Fruit fly (Drosophila melanogaster): ENCODE data around the gene CG17896.

CG17896 gene

DNA sequence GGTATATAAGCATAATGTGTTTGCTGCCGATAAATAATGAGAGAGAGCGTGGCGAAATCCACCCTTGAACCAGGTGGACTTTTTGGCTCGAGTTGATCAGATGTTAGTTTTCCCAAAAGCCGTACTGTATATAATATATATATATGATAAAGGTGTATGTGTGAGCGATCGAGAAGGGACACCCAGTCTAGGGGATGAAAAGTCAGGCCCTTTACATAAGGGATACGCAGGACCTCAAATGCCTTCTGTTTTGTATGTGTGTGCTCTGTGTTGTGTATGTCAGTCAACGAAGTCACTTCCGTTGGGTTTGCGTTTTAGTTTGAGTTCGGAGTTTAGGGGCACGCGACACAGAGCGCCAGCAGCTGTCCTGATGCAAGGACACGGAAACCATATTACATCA, 32.8 kb downstream of the CG17896 start, which contains the start of gene ase (continued):
- TF ChIP-seq E2f2 (GFP tag; IDR thresholded peaks at IDR 0.05) (no peak), cg (GFP tag; optimal IDR thresholded peaks at IDR 0.05) (peak; percentile 32), lbe (GFP tag; optimal IDR thresholded peaks at IDR 0.05) (no peak), D (optimal IDR thresholded peaks at IDR 0.05) (no peak), D (GFP tag; optimal IDR thresholded peaks at IDR 0.05) (no peak)

DNA sequence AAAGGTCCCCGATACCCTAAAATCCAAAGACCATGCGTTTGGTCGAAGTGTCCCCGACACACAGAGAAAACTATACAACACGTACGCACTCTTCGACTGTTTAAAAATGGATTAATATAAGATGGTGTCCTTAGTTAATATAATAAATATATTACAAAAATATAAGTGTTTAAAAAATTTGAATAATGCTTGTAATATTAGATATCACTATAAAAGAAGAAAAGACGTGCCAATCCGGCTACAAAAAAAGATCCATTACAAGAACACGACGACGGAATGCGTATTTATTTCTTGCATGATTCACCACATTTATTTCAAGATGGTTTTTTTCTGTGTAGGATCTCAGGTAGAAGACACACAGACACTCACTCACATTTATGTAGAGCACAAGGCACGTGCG, 35.5 kb downstream of the CG17896 start:
- TF ChIP-seq CG13775 (GFP tag; optimal IDR thresholded peaks at IDR 0.05) = peak; percentile 52
- TF ChIP-seq CG3407 (GFP tag; optimal IDR thresholded peaks at IDR 0.05) = no peak
- peak; percentile 51 for TF ChIP-seq CG8388 (GFP tag; optimal IDR thresholded peaks at IDR 0.05)
- peak; percentile 75 for TF ChIP-seq Xrp1 (GFP tag; IDR thresholded peaks at IDR 0.05)
- TF ChIP-seq CG34376 (GFP tag; optimal IDR thresholded peaks at IDR 0.05) = no peak
- TF ChIP-seq odd (GFP tag; optimal IDR thresholded peaks at IDR 0.05) = no peak
- no peak for TF ChIP-seq CG7271 (tag; optimal IDR thresholded peaks at IDR 0.05)
- TF ChIP-seq Oaz (GFP tag; IDR thresholded peaks at IDR 0.05) = no peak
- peak; percentile 82 for TF ChIP-seq CG2712 (tag; optimal IDR thresholded peaks at IDR 0.05)
- TF ChIP-seq dan (GFP tag; IDR thresholded peaks at IDR 0.05) = no peak
- peak; percentile 50 for TF ChIP-seq CG12391 (tag; optimal IDR thresholded peaks at IDR 0.05)
- TF ChIP-seq CG33557 (GFP tag; optimal IDR thresholded peaks at IDR 0.05) = peak; percentile 76
- TF ChIP-seq NC2β (GFP tag; optimal IDR thresholded peaks at IDR 0.05) = no peak
- TF ChIP-seq Atf-2 (GFP tag; optimal IDR thresholded peaks at IDR 0.05) = no peak
- TF ChIP-seq Asciz (GFP tag; optimal IDR thresholded peaks at IDR 0.05) = no peak
- TF ChIP-seq Fer2 (tag; optimal IDR thresholded peaks at IDR 0.05) = no peak
- TF ChIP-seq kay (GFP tag; optimal IDR thresholded peaks at IDR 0.05) = no peak
- no peak for TF ChIP-seq CG15011 (GFP tag; optimal IDR thresholded peaks at IDR 0.05)
- TF ChIP-seq Scr (GFP tag; IDR thresholded peaks at IDR 0.05; ENCODE audit: partially characterized antibody) = no peak
- peak; percentile 25; the same call in 1 of the 3 replicates for TF ChIP-seq croc (GFP tag; conservative IDR thresholded peaks at IDR 0.05)
- peak; percentile 61 for TF ChIP-seq sens (GFP tag)
- no peak for TF ChIP-seq CG5953 (GFP tag; IDR thresholded peaks at IDR 0.05)
- no peak for TF ChIP-seq Neu2 (GFP tag; optimal IDR thresholded peaks at IDR 0.05; ENCODE audit: borderline replicate concordance)
- no peak for TF ChIP-seq Sry-δ (GFP tag; optimal IDR thresholded peaks at IDR 0.05)
- no peak for TF ChIP-seq danr (GFP tag; IDR thresholded peaks at IDR 0.05)
- TF ChIP-seq CG7839 (tag; optimal IDR thresholded peaks at IDR 0.05) = peak; percentile 44
- peak; percentile 77 for TF ChIP-seq CG10979 (tag; optimal IDR thresholded peaks at IDR 0.05)
- no peak for TF ChIP-seq corto (GFP tag; optimal IDR thresholded peaks at IDR 0.05)
- TF ChIP-seq Ssrp (tag; optimal IDR thresholded peaks at IDR 0.05) = peak; percentile 34
- no peak for TF ChIP-seq repo (GFP tag; optimal IDR thresholded peaks at IDR 0.05)
- no peak for TF ChIP-seq CrebB (tag; optimal IDR thresholded peaks at IDR 0.05)
- peak; percentile 36 for TF ChIP-seq grau (tag; optimal IDR thresholded peaks at IDR 0.05)
- TF ChIP-seq CG17829 (tag; optimal IDR thresholded peaks at IDR 0.05) = peak; percentile 74
- TF ChIP-seq Bdp1 (GFP tag; optimal IDR thresholded peaks at IDR 0.05) = no peak
- no peak for TF ChIP-seq ase (GFP tag; IDR thresholded peaks at IDR 0.05)
- TF ChIP-seq CHES-1-like (GFP tag; optimal IDR thresholded peaks at IDR 0.05) = no peak
- peak in 1 of 3 experiments; percentile 80 for TF ChIP-seq lola (GFP tag; optimal IDR thresholded peaks at IDR 0.05)
- no peak for TF ChIP-seq dmrt99B (tag; optimal IDR thresholded peaks at IDR 0.05)
- TF ChIP-seq CG3281 (GFP tag; optimal IDR thresholded peaks at IDR 0.05) = no peak
- TF ChIP-seq CG10366 (GFP tag; IDR thresholded peaks at IDR 0.05) = no peak
- no peak for TF ChIP-seq CG17359 (tag; optimal IDR thresholded peaks at IDR 0.05)
- TF ChIP-seq CG17361 (GFP tag; IDR thresholded peaks at IDR 0.05) = peak; percentile 68
- no peak for TF ChIP-seq tap (tag; optimal IDR thresholded peaks at IDR 0.05)
- TF ChIP-seq CG1233 (GFP tag; optimal IDR thresholded peaks at IDR 0.05) = peak; percentile 26
- TF ChIP-seq ems (GFP tag; optimal IDR thresholded peaks at IDR 0.05) = no peak

Measured in whole organism, embryonic.